Fruit fly (Drosophila melanogaster): ENCODE measurements around the gene CG12239.

- TF ChIP-seq CG7045 (GFP tag; optimal IDR thresholded peaks at IDR 0.05) (no peak), tj (GFP tag; optimal IDR thresholded peaks at IDR 0.05) (no peak)
These were observed 12.4 kb downstream of the CG12239 start, which contains the start of gene Cpr5C for dm6 chrX:5804377-5804776.
